Worm (Caenorhabditis elegans): ENCODE results near the gene nex-3.
A peak's percentile ranks its signal among the peaks of the same experiment; 100 is the strongest.

Gene nex-3

DNA sequence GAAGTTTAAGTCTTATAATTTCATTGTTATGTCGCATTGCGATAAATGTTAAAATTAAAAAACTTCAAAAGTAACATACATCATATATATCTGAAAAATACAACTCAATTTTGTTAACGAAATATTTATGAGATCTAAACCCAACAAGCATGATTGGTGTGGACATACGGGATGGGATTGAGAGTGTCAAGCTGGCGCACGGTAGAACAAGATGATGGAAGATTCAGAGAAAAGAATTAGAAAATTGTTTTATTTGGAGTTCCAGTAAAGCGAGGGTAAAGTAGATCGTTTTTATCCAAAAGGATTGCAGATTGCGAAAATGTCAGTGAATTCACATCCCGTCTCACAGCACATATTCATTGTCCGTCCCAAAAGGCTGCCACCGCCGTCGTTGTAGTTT is 34.9 kb downstream of the nex-3 start:
- TF ChIP-seq ceh-88 (GFP tag; IDR thresholded peaks at IDR 0.05) (no peak), lsy-2 (tag; optimal IDR thresholded peaks at IDR 0.05) (peak in 1 of 2 experiments; percentile 14), C04F5.9 (tag; optimal IDR thresholded peaks at IDR 0.05) (no peak)

DNA sequence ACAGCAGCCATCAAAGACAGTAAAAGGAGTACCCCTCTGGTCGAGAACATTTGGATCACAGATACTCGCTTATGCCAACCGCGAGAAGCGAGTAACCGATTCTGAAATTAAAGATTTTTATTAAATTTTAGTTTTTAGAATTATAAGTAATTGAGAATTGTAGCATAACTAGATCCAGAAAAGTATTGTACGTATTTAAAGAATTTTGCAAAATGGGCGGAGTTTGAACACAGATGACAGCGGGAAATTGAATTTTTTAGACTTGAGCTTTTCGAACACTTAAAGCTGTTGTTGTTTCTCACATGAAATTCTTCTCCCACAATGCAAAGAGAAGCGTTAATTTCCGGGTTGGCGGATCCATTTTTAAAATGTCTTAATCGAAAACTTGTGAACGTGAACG is 35.6 kb downstream of the nex-3 start, which contains the start of gene ins-17:
Gene ins-17, minus strand, starts transcription at position 101 of the 400 bp plus-strand sequence.
- TF ChIP-seq unc-30 (tag; optimal IDR thresholded peaks at IDR 0.05) (no peak), nhr-20 (tag; optimal IDR thresholded peaks at IDR 0.05) (no peak), blmp-1 (tag; optimal IDR thresholded peaks at IDR 0.05) (no peak), F16B12.6 (tag; optimal IDR thresholded peaks at IDR 0.05) (no peak), lin-35 (GFP tag; optimal IDR thresholded peaks at IDR 0.05) (no peak), unc-86 (tag; optimal IDR thresholded peaks at IDR 0.05) (no peak), sox-4 (tag; optimal IDR thresholded peaks at IDR 0.05) (no peak), ceh-90 (tag; optimal IDR thresholded peaks at IDR 0.05) (no peak), efl-1 (optimal IDR thresholded peaks at IDR 0.05) (no peak), efl-1 (GFP tag; optimal IDR thresholded peaks at IDR 0.05 in 1 of 2) (no peak)

DNA sequence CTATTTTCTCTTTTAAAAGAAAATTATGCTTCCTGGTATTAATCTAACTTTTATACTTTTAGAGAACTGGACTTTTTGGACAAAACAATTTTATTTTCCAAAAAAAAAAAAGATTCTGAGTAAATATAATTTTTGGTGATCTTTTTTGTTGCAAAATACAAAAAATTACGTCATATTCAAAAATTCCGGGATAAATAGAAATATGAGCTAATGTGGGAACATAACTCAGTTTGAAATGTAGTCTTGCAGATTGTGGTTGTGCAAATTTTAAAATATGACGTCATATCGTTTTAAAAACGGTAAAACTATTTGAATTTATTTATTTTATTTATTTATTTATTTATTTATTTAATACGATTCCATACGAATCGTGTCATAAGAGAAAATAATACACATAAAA is 39.9 kb downstream of the nex-3 start:
- TF ChIP-seq irx-1 (tag; optimal IDR thresholded peaks at IDR 0.05) (no peak), zip-4 (GFP tag; optimal IDR thresholded peaks at IDR 0.05) (no peak), pax-3 (tag; optimal IDR thresholded peaks at IDR 0.05) (no peak), mab-9 (GFP tag; IDR thresholded peaks at IDR 0.05) (no peak), zag-1 (tag; optimal IDR thresholded peaks at IDR 0.05) (no peak)

DNA sequence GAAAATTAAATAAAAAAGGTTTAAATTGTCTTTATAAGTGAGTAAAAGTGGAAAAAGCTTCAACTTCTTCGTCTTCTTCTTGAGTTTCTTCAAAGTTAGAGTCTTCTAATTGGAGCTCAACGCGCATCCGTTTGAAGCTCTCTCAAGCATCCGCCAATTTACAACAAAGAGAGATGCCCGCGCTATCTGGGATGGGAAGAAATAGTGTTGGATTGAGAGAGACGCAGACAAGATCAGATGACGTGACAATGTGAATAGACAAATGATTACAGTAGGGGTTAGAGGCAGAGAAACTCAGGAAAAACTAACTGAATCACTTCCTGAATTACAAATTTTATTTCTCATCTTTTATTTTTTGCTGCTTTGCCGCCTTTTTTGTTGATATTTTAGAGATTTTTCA is 41.1 kb downstream of the nex-3 start:
- TF ChIP-seq lin-14 (GFP tag; optimal IDR thresholded peaks at IDR 0.05) (peak; percentile 60), unc-130 (tag; optimal IDR thresholded peaks at IDR 0.05) (no peak), unc-86 (tag; optimal IDR thresholded peaks at IDR 0.05) (peak; percentile 57)

DNA sequence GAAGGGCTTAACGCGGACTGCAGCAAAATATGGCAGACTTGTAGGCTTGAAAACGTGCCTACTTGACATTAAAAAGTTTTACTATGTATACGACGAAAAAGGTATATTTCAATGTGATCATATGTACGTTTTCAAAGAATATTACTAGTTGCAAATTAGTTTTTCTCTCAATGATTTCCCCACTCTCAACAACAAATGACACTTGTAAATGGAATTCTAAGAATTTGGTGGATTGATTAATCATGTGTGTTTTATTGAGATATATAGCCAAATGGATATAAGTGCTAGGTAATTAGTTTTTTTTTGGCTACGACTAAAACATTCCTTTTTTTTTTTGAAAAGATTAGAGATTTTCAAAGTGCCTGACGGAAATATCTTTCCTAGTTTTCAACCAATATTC is 45.4 kb downstream of the nex-3 start:
- peak; percentile 44 for TF ChIP-seq fkh-8 (tag; optimal IDR thresholded peaks at IDR 0.05)
- peak in 1 of 2 experiments; percentile 14 for TF ChIP-seq lsy-2 (tag; optimal IDR thresholded peaks at IDR 0.05)
- TF ChIP-seq hpl-2 (GFP tag; optimal IDR thresholded peaks at IDR 0.05), result no peak
- TF ChIP-seq nhr-47 (tag; optimal IDR thresholded peaks at IDR 0.05), result peak; percentile 47
- TF ChIP-seq nhr-237 (tag; optimal IDR thresholded peaks at IDR 0.05), result peak; percentile 9
- no peak for TF ChIP-seq ceh-63 (GFP tag; optimal IDR thresholded peaks at IDR 0.05)
- peak; percentile 74 for TF ChIP-seq dsc-1 (tag; optimal IDR thresholded peaks at IDR 0.05)
- TF ChIP-seq swsn-7 (tag; optimal IDR thresholded peaks at IDR 0.05), result peak; percentile 8
- TF ChIP-seq nhr-85 (tag), result no peak
- peak; percentile 39 for TF ChIP-seq nhr-71 (tag; optimal IDR thresholded peaks at IDR 0.05)
- TF ChIP-seq lin-35 (GFP tag; optimal IDR thresholded peaks at IDR 0.05), result no peak
- no peak for TF ChIP-seq grh-1 (GFP tag; IDR thresholded peaks at IDR 0.05)
- no peak for TF ChIP-seq efl-1 (optimal IDR thresholded peaks at IDR 0.05)
- TF ChIP-seq efl-1 (GFP tag; optimal IDR thresholded peaks at IDR 0.05 in 1 of 2), result no peak
- peak; percentile 53 for TF ChIP-seq lin-14 (GFP tag; optimal IDR thresholded peaks at IDR 0.05)
- TF ChIP-seq nhr-11 (tag; optimal IDR thresholded peaks at IDR 0.05), result peak; percentile 90

DNA sequence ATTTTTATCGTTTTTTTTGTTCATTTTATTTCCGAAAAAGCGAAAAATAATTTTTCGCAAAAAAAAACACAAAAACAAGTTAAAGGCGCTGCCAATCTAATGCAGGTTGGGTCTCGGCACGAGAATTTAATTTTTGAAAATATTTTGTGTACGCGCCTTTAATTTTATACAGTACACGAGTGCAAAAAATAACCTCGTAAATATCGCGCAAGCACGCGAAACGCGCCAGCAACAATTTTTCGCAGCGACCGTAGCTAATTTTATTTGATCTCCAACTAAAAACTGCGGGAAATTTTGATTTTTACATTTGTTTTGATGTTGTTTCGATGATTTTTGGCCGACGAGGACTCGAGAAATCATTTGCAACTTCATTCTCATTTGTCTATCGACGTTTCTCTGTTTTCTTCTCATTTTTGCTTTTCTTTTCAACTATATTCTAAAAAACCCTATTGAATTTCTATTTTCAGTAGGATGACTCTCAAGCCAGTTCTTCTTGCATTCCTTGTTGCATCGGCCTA is 47.1 kb downstream of the nex-3 start, which contains the start of gene cpg-1:
Gene cpg-1, plus strand, starts transcription at position 468 of the 518 bp plus-strand sequence.
- no peak for TF ChIP-seq lin-13 (GFP tag; optimal IDR thresholded peaks at IDR 0.05)
- TF ChIP-seq unc-62 (GFP tag; optimal IDR thresholded peaks at IDR 0.05), result no peak
- TF ChIP-seq ceh-88 (GFP tag; IDR thresholded peaks at IDR 0.05), result no peak
- TF ChIP-seq lin-35 (GFP tag; optimal IDR thresholded peaks at IDR 0.05), result no peak
- TF ChIP-seq lir-3 (tag; optimal IDR thresholded peaks at IDR 0.05; ENCODE audit: poor library complexity), result no peak
- TF ChIP-seq nhr-28 (tag; optimal IDR thresholded peaks at IDR 0.05), result no peak
- TF ChIP-seq dpl-1 (GFP tag; optimal IDR thresholded peaks at IDR 0.05), result no peak
- TF ChIP-seq snu-23 (GFP tag; optimal IDR thresholded peaks at IDR 0.05), result no peak
- TF ChIP-seq nhr-90 (tag; optimal IDR thresholded peaks at IDR 0.05; ENCODE audit: poor library complexity), result no peak
- no peak for TF ChIP-seq sup-37 (GFP tag; optimal IDR thresholded peaks at IDR 0.05)
- no peak for TF ChIP-seq nhr-20 (tag; optimal IDR thresholded peaks at IDR 0.05)
- no peak for TF ChIP-seq fkh-10 (GFP tag; optimal IDR thresholded peaks at IDR 0.05)

Data from whole organism, L1 larva.